Worm (Caenorhabditis elegans) whole organism, L4 larva: ENCODE data around the gene bus-8B.

Experiments used
- R02D3.7 ChIP-seq: fragments of 150-350 bp; sonication (generic microtip); optimal IDR thresholded peaks from 3 replicates; lab custom pipeline; 2014; ENCODE audit warnings: missing biosample characterization, missing genetic modification characterization
- aha-1 ChIP-seq: fragments of 150-350 bp; peaks from one replicate; lab custom pipeline; 2014; ENCODE audit warnings: missing biosample characterization, missing genetic modification characterization
- ceh-28 ChIP-seq: fragments of 150-350 bp; optimal IDR thresholded peaks from 2 replicates; lab custom pipeline; 2014; ENCODE audit warnings: missing biosample characterization, missing genetic modification reagents, missing genetic modification characterization
- nhr-237 ChIP-seq: sonication (generic microtip); optimal IDR thresholded peaks from 2 replicates; lab custom pipeline; 2017; ENCODE audit warnings: missing biosample characterization, missing genetic modification characterization
- nhr-48 ChIP-seq: sonication (generic microtip); optimal IDR thresholded peaks from 2 replicates; lab custom pipeline; 2016; ENCODE audit warnings: mild to moderate bottlenecking, missing genetic modification characterization, missing compliant biosample characterization
- pqm-1 ChIP-seq: sonication (generic microtip); optimal IDR thresholded peaks from 2 replicates; lab custom pipeline; 2017; ENCODE audit warnings: missing biosample characterization, missing genetic modification characterization
- snpc-4 ChIP-seq: fragments of 150-350 bp; optimal IDR thresholded peaks from 2 replicates; lab custom pipeline; 2014; ENCODE audit warnings: missing biosample characterization, missing genetic modification characterization

DNA sequence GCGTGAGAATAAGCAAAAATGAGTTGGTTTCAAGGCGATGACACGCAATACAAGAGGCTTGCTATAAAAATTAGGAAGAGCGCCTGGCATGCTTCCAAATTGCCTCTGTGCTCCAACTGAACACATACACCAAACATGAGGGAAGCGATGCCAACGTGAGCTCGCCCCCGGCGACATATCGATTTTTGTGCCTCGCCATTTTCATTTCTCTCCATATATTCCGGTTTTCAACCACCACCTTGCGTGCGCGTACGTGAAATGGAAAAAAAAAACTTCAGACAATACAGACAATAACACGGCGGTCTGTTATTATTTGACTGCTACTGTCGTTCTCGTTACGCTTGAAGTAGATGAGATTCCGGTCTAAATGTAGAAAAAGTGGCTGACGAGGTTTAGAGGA is 14.8 kb downstream of the bus-8B start:
- TF ChIP-seq nhr-48 (tag; lab: Kevin White, UChicago) (no peak), nhr-237 (no peak), aha-1 (tag; lab: Kevin White, UChicago) (no peak), pqm-1 (no peak), R02D3.7 (tag; lab: Kevin White, UChicago) (no peak), ceh-28 (tag; lab: Kevin White, UChicago) (no peak), snpc-4 (tag; lab: Kevin White, UChicago) (no peak)
